Worm (Caenorhabditis elegans): ENCODE results near the gene oig-1.

Gene oig-1

ce11 chrIII:6495191-6495723, 30.2 kb downstream of the oig-1 start, which contains the start of gene F23F12.13:
TSS of gene F23F12.13 (plus strand) at chrIII:6495673.
- TF ChIP-seq unc-62 (GFP tag; optimal IDR thresholded peaks at IDR 0.05), result no peak

DNA sequence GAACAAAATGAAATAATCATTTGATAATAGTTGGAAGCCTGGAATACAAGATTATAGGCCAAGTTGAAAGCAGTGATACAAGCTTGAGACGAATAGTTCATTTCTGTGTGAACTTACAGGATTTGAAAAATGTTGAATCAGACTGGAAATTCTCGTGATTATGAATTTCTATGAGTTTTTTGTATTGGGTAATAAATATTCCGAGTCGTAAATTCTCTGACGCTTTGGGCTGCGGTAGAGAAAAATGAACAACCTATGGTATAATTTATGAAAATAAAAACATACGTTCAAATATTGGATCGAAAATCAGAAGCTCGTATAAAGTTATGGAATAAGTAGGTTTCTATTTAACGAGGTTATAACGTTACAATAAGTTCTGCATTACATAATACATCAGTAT, 32.6 kb downstream of the oig-1 start, which contains the start of gene srb-11:
TSS of gene srb-11 (minus strand) at position 101 of the 400 bp plus-strand sequence.
- TF ChIP-seq unc-62 (GFP tag; optimal IDR thresholded peaks at IDR 0.05), result no peak

DNA sequence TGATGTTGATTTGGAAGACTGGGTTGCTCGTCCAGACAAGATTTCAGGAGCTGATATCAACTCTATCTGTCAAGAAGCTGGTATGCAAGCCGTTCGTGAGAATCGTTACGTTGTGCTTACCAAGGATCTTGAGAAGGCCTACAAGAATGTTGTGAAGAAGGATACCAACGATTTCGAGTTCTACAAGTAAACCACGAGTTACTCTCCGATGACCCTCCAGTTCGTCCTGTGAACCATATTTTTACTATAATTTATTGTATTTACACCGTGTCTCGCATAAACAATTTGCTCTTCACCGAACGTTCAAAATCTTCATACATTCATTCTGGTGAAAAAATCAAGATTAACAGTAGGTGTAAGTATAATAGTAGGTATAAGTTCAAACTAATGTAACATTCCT, 34.5 kb downstream of the oig-1 start:
- TF ChIP-seq unc-62 (GFP tag; optimal IDR thresholded peaks at IDR 0.05), result no peak

DNA sequence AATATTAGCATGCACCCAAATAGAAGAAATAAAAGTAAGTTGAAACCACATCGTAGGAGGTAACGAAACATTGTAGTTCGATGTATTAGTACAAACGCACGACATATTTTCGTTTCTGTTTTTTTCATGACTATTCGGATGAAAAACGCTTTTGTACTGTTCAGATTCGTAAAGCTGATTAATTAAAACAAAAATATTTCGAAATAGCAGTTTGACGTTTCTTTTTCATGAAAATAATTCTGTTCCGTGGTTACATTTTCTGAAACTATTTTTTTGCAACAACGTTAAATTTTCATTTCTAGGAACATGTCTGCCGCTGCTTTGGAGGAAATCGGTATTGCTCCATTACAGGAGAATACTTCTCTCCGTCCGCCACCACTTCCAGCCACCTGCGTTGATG, 36.0 kb downstream of the oig-1 start, which contains the start of gene rpt-3:
TSS of gene rpt-3 (plus strand) at position 301 of the 400 bp plus-strand sequence.
- no peak for TF ChIP-seq unc-62 (GFP tag; optimal IDR thresholded peaks at IDR 0.05)

DNA sequence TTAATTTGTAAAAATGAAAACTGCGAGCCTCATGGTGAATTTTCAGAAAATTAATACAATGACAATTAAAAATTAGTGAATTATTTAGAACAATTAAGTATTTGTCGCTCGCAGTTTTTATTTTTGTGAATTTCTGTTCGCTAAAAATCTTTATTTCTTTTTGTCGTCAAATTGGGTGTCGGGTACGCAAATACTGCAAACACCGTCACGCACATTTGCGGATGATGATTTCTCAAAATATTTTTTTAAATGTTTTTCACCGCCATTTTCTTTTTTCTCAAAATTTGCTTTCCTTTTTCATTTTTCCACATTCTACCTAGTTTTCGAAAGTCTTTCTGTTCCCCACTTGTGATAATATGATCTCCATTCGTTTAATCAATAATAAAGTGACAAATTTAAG, 36.5 kb downstream of the oig-1 start:
- TF ChIP-seq unc-62 (GFP tag; optimal IDR thresholded peaks at IDR 0.05), result no peak

ce11 chrIII:6482918-6483317, 42.5 kb downstream of the oig-1 start, which contains the start of gene chtb-2:
TSS of gene chtb-2 (plus strand) at chrIII:6483218.
- TF ChIP-seq unc-62 (GFP tag; optimal IDR thresholded peaks at IDR 0.05), result no peak

- no peak for TF ChIP-seq unc-62 (GFP tag; optimal IDR thresholded peaks at IDR 0.05)
Observed at ce11 chrIII:6479439-6479838, 46.0 kb downstream of the oig-1 start.

- TF ChIP-seq unc-62 (GFP tag; optimal IDR thresholded peaks at IDR 0.05), result no peak
Observed at ce11 chrIII:6478256-6479004, 47.0 kb downstream of the oig-1 start, which contains the start of gene zip-8. TSS of gene zip-8 (plus strand) at chrIII:6478955.

- TF ChIP-seq unc-62 (GFP tag; optimal IDR thresholded peaks at IDR 0.05), result no peak
Observed at ce11 chrIII:6476380-6476779, 49.1 kb downstream of the oig-1 start.
